Fruit fly (Drosophila melanogaster) whole organism, embryonic: ENCODE data around the gene Kah.

Experiments used
- Bteb2 ChIP-seq: fragments of 200-800 bp; sonication (Bioruptor generic); optimal IDR thresholded peaks from 2 replicates; lab custom pipeline; 2016; ENCODE audit warnings: missing biosample characterization, missing genetic modification characterization
- CG10462 ChIP-seq: fragments of 200-800 bp; sonication (Bioruptor generic); optimal IDR thresholded peaks from 2 replicates; lab custom pipeline; 2016; ENCODE audit warnings: missing biosample characterization, missing genetic modification characterization
- CG12659 ChIP-seq: fragments of 200-800 bp; sonication (Bioruptor generic); optimal IDR thresholded peaks from 3 replicates; lab custom pipeline; 2017; ENCODE audit warnings: mild to moderate bottlenecking, missing biosample characterization, missing genetic modification reagents, missing genetic modification characterization
- CG4854 ChIP-seq: fragments of 200-800 bp; sonication (Bioruptor generic); optimal IDR thresholded peaks from 2 replicates; lab custom pipeline; 2016; ENCODE audit warnings: missing biosample characterization, missing genetic modification characterization, inconsistent platforms
- HLH54F ChIP-seq: fragments of 200-800 bp; sonication (Bioruptor generic); optimal IDR thresholded peaks from 3 replicates; lab custom pipeline; 2016; ENCODE audit warnings: missing biosample characterization, missing genetic modification characterization
- peb ChIP-seq: fragments of 200-800 bp; sonication (Bioruptor generic); IDR thresholded peaks from 2 replicates; pipeline ENCODE4 v1.3.6; 2022; ENCODE audit warnings: missing biosample characterization, missing genetic modification characterization
- sd ChIP-seq: fragments of 200-800 bp; sonication (Bioruptor generic); optimal IDR thresholded peaks from 3 replicates; lab custom pipeline; 2018; ENCODE audit warnings: missing biosample characterization, mild to moderate bottlenecking, missing genetic modification characterization, moderate library complexity

DNA sequence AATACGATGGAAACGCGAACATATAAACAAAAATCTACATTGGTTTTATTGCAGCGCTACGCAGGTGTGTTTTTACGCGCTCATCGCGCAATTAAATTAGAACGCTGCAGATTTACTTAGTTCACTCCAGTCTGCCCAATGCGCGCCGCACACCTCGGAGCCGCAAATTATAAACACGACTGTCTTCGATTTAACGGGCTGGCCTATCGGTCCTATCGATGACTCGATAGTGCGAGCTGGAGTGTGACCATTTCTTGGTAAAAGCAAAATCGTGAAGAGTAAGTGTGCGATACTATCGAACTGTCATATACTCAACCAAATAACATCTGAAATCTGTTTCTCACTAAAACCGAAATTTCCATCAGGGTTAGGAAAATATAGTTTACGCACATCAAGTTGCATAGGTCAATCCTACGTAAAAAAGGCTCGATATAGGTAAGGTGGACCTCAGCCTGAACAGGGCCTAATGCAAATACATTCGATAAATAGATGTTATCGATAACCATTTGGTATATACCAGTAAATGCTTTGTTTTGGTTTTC lies 48.6 kb downstream of the Kah start, which contains the start of the genes klar and BORCS6:
- TF ChIP-seq CG4854 (GFP tag; lab: Kevin White, UChicago) (no peak), peb (GFP tag; lab: Robert Waterston, UW) (0 out of 2 replicates have a peak, but pooled peaks have one; percentile 8), Bteb2 (GFP tag; lab: Kevin White, UChicago) (peak; percentile 75), sd (tag; lab: Kevin White, UChicago) (peak; percentile 51), HLH54F (peak; percentile 75), CG10462 (GFP tag; lab: Kevin White, UChicago) (no peak), CG12659 (GFP tag; lab: Kevin White, UChicago) (peak; percentile 88)
